Fruit fly (Drosophila melanogaster) whole organism, embryonic: ENCODE data around the gene CG34427.

ENCODE experiments used
- ATbp ChIP-seq: fragments of 200-800 bp; sonication (Bioruptor generic); optimal IDR thresholded peaks from 2 replicates; lab custom pipeline; 2017; ENCODE audit warnings: missing biosample characterization, mild to moderate bottlenecking, missing genetic modification characterization, missing genetic modification reagents
- CG10209 ChIP-seq: fragments of 200-800 bp; sonication (Bioruptor generic); optimal IDR thresholded peaks from 3 replicates; lab custom pipeline; 2017; ENCODE audit warnings: missing biosample characterization, mild to moderate bottlenecking, missing genetic modification characterization, missing genetic modification reagents
- CG11504 ChIP-seq: fragments of 200-800 bp; sonication (Bioruptor generic); optimal IDR thresholded peaks from 3 replicates; lab custom pipeline; 2019; ENCODE audit warnings: missing biosample characterization, mild to moderate bottlenecking, missing genetic modification characterization, moderate library complexity
- CG12071 ChIP-seq: fragments of 200-800 bp; sonication (Bioruptor generic); optimal IDR thresholded peaks from 3 replicates; lab custom pipeline; 2018; ENCODE audit warnings: missing biosample characterization, mild to moderate bottlenecking, missing genetic modification characterization
- CG12155 ChIP-seq: fragments of 200-800 bp; sonication (Bioruptor generic); optimal IDR thresholded peaks from 3 replicates; lab custom pipeline; 2016; ENCODE audit warnings: missing biosample characterization, missing genetic modification characterization
- CG15011 ChIP-seq: fragments of 200-800 bp; sonication (Bioruptor generic); optimal IDR thresholded peaks from 3 replicates; lab custom pipeline; 2018; ENCODE audit warnings: missing biosample characterization, mild to moderate bottlenecking, missing genetic modification characterization
- CG1529 ChIP-seq: fragments of 200-800 bp; sonication (Bioruptor generic); optimal IDR thresholded peaks from 3 replicates; lab custom pipeline; 2018; ENCODE audit warnings: missing biosample characterization, missing genetic modification characterization
- CG15479 ChIP-seq: fragments of 200-800 bp; sonication (Bioruptor generic); optimal IDR thresholded peaks from 3 replicates; lab custom pipeline; 2019; ENCODE audit warnings: missing biosample characterization, mild to moderate bottlenecking, missing genetic modification characterization, moderate library complexity
- CG17328 ChIP-seq: fragments of 200-800 bp; sonication (Bioruptor generic); IDR thresholded peaks from 2 replicates; pipeline ENCODE4 v1.3.6; 2022; ENCODE audit warnings: missing biosample characterization, missing genetic modification characterization
- CG17568 ChIP-seq: fragments of 200-800 bp; sonication (Bioruptor generic); optimal IDR thresholded peaks from 2 replicates; lab custom pipeline; 2018; ENCODE audit warnings: missing biosample characterization, mild to moderate bottlenecking, missing genetic modification characterization, moderate library complexity
- CG2120 ChIP-seq: fragments of 200-800 bp; sonication (Bioruptor generic); optimal IDR thresholded peaks from 3 replicates; lab custom pipeline; 2016; ENCODE audit warnings: missing biosample characterization, missing genetic modification characterization
- CG2712 ChIP-seq: fragments of 200-800 bp; optimal IDR thresholded peaks from 3 replicates; lab custom pipeline; 2019; ENCODE audit warnings: missing biosample characterization, mild to moderate bottlenecking, missing genetic modification characterization, moderate library complexity
- CG31441 ChIP-seq: fragments of 200-800 bp; sonication (Bioruptor generic); IDR thresholded peaks from 2 replicates; pipeline ENCODE4 v1.3.6; 2022; ENCODE audit warnings: missing biosample characterization, missing genetic modification characterization
- CG32772 ChIP-seq: fragments of 200-800 bp; sonication (Bioruptor generic); IDR thresholded peaks from 2 replicates; pipeline ENCODE4 v1.3.6; 2022; ENCODE audit warnings: missing biosample characterization, missing genetic modification characterization
- CG33213 ChIP-seq: fragments of 200-800 bp; sonication (Bioruptor generic); optimal IDR thresholded peaks from 3 replicates; lab custom pipeline; 2016; ENCODE audit warnings: missing biosample characterization, missing genetic modification characterization
- CG5180 ChIP-seq: fragments of 200-800 bp; sonication (Bioruptor generic); optimal IDR thresholded peaks from 3 replicates; lab custom pipeline; 2017; ENCODE audit warnings: missing biosample characterization, missing genetic modification characterization, mild to moderate bottlenecking, moderate library complexity, missing genetic modification reagents
- CG6254 ChIP-seq: fragments of 200-800 bp; sonication (Bioruptor generic); optimal IDR thresholded peaks from 3 replicates; lab custom pipeline; 2017; ENCODE audit warnings: mild to moderate bottlenecking, missing biosample characterization, missing genetic modification reagents, missing genetic modification characterization
- CG7357 ChIP-seq: fragments of 200-800 bp; sonication (Bioruptor generic); IDR thresholded peaks from 3 replicates; pipeline ENCODE4 v1.3.6; 2022; ENCODE audit warnings: missing biosample characterization, missing genetic modification characterization
- CG7372 ChIP-seq: fragments of 200-800 bp; sonication (Bioruptor generic); IDR thresholded peaks from 2 replicates; pipeline ENCODE4 v1.3.6; 2022; ENCODE audit warnings: missing biosample characterization, missing genetic modification characterization
- CG7786 ChIP-seq: fragments of 200-800 bp; sonication (Bioruptor generic); optimal IDR thresholded peaks from 2 replicates; lab custom pipeline; 2016; ENCODE audit warnings: missing biosample characterization, missing genetic modification characterization
- Camta ChIP-seq: fragments of 200-800 bp; sonication (Bioruptor generic); optimal IDR thresholded peaks from 2 replicates; lab custom pipeline; 2016; ENCODE audit warnings: missing biosample characterization, missing genetic modification characterization
- D ChIP-seq, 2 experiments: fragments of 200-800 bp in 1 of 2; fragments of >200 bp in 1 of 2; sonication (Bioruptor generic) in 1 of 2; optimal IDR thresholded peaks; 2 replicates in 1 of 2; 3 replicates in 1 of 2; lab custom pipeline; 2017; ENCODE audit warnings: mild to moderate bottlenecking in 1 of 2, missing biosample characterization in 1 of 2, missing genetic modification characterization in 1 of 2, missing genetic modification reagents in 1 of 2
- Dek ChIP-seq: fragments of 200-800 bp; sonication (Bioruptor generic); optimal IDR thresholded peaks from 3 replicates; lab custom pipeline; 2019; ENCODE audit warnings: missing biosample characterization, mild to moderate bottlenecking, missing genetic modification characterization, moderate library complexity
- Ets65A ChIP-seq: fragments of 200-800 bp; sonication (Bioruptor generic); peaks from one replicate; lab custom pipeline; 2016; ENCODE audit warnings: missing biosample characterization, missing genetic modification characterization
- HLH3B ChIP-seq: fragments of 200-800 bp; sonication (Bioruptor generic); IDR thresholded peaks from 2 replicates; pipeline ENCODE4 v1.3.6; 2022; ENCODE audit warnings: missing biosample characterization, missing genetic modification characterization
- Hmr ChIP-seq: fragments of 200-800 bp; sonication (Bioruptor generic); optimal IDR thresholded peaks from 3 replicates; lab custom pipeline; 2017; ENCODE audit warnings: mild to moderate bottlenecking, missing biosample characterization, missing genetic modification reagents, missing genetic modification characterization
- Lpt ChIP-seq: fragments of >200 bp; optimal IDR thresholded peaks from 2 replicates; lab custom pipeline; 2018; ENCODE audit warnings: missing biosample characterization, missing genetic modification characterization
- MBD-R2 ChIP-seq: fragments of 200-800 bp; sonication (Bioruptor generic); IDR thresholded peaks from 2 replicates; pipeline ENCODE4 v1.3.6; 2022; ENCODE audit warnings: missing biosample characterization, missing genetic modification characterization
- Meics ChIP-seq: fragments of 200-800 bp; sonication (Bioruptor generic); optimal IDR thresholded peaks from 2 replicates; lab custom pipeline; 2017; ENCODE audit warnings: missing biosample characterization, mild to moderate bottlenecking, missing genetic modification characterization
- Stat92E ChIP-seq, 3 experiments: fragments of >200 bp in 2 of 3; fragments of 200-800 bp in 1 of 3; sonication (Bioruptor generic) in 1 of 3; optimal IDR thresholded peaks; 2 replicates each; lab custom pipeline; 2017 to 2019; ENCODE audit warnings: missing biosample characterization in 3 of 3, missing genetic modification characterization in 3 of 3, mild to moderate bottlenecking in 1 of 3, moderate library complexity in 1 of 3
- Xrp1 ChIP-seq: fragments of 200-800 bp; sonication (Bioruptor generic); IDR thresholded peaks from 2 replicates; pipeline ENCODE4 v1.3.6; 2022; ENCODE audit warnings: missing biosample characterization, missing genetic modification characterization
- az2 ChIP-seq: fragments of 200-800 bp; sonication (Bioruptor generic); optimal IDR thresholded peaks from 3 replicates; lab custom pipeline; 2016; ENCODE audit warnings: missing biosample characterization, missing genetic modification characterization
- caup ChIP-seq: fragments of 200-800 bp; sonication (Bioruptor generic); optimal IDR thresholded peaks from 3 replicates; lab custom pipeline; 2017; ENCODE audit warnings: missing biosample characterization, mild to moderate bottlenecking, missing genetic modification characterization, moderate library complexity; ENCODE audit not compliant: severe bottlenecking
- chinmo ChIP-seq: fragments of 200-800 bp; sonication (Bioruptor generic); IDR thresholded peaks from 4 replicates; pipeline ENCODE4 v1.3.6; 2022; ENCODE audit warnings: missing biosample characterization, missing genetic modification characterization; ENCODE audit not compliant: partially characterized antibody
- ci ChIP-seq: fragments of 200-800 bp; sonication (Bioruptor generic); IDR thresholded peaks from 3 replicates; pipeline ENCODE4 v1.3.6; 2022; ENCODE audit warnings: missing biosample characterization, missing genetic modification characterization
- dpn ChIP-seq, 2 experiments: fragments of 200-800 bp; sonication (Bioruptor generic); optimal IDR thresholded peaks; 3 replicates each; lab custom pipeline; 2016; ENCODE audit warnings: missing biosample characterization in 2 of 2, missing genetic modification characterization in 2 of 2
- fd3F ChIP-seq: fragments of 200-800 bp; sonication (Bioruptor generic); optimal IDR thresholded peaks from 2 replicates; lab custom pipeline; 2018; ENCODE audit warnings: missing biosample characterization, mild to moderate bottlenecking, missing genetic modification characterization, moderate library complexity
- gsb ChIP-seq: fragments of 200-800 bp; sonication (Bioruptor generic); IDR thresholded peaks from 2 replicates; pipeline ENCODE4 v1.3.6; 2022; ENCODE audit warnings: missing biosample characterization, missing genetic modification characterization
- gsb-n ChIP-seq: fragments of 200-800 bp; sonication (Bioruptor generic); optimal IDR thresholded peaks from 3 replicates; lab custom pipeline; 2018; ENCODE audit warnings: missing biosample characterization, mild to moderate bottlenecking, missing genetic modification characterization
- hkb ChIP-seq, 2 experiments: fragments of 200-800 bp in 1 of 2; fragments of >200 bp in 1 of 2; sonication (Bioruptor generic) in 1 of 2; IDR thresholded peaks in 1 of 2; optimal IDR thresholded peaks in 1 of 2; 2 replicates each; pipeline versions ENCODE4 v1.3.6 to Lab custom; 2017 to 2022; ENCODE audit warnings: missing biosample characterization in 1 of 2, missing genetic modification characterization in 1 of 2
- lola ChIP-seq, 3 experiments: fragments of >200 bp in 2 of 3; fragments of 200-800 bp in 1 of 3; sonication (Bioruptor generic) in 1 of 3; optimal IDR thresholded peaks; 2 replicates each; lab custom pipeline; 2017 to 2019; ENCODE audit warnings: missing biosample characterization in 3 of 3, missing genetic modification characterization in 3 of 3, mild to moderate bottlenecking in 1 of 3, moderate library complexity in 1 of 3
- mld ChIP-seq: fragments of 200-800 bp; sonication (Bioruptor generic); IDR thresholded peaks from 3 replicates; pipeline ENCODE4 v1.3.6; 2022; ENCODE audit warnings: missing biosample characterization, missing genetic modification characterization; ENCODE audit not compliant: partially characterized antibody
- repo ChIP-seq: fragments of 200-800 bp; sonication (Bioruptor generic); optimal IDR thresholded peaks from 2 replicates; lab custom pipeline; 2016; ENCODE audit warnings: missing biosample characterization, missing genetic modification characterization
- slp2 ChIP-seq: fragments of 200-800 bp; sonication (Bioruptor generic); optimal IDR thresholded peaks from 2 replicates; lab custom pipeline; 2016; ENCODE audit warnings: missing biosample characterization, missing genetic modification characterization
- sqz ChIP-seq: fragments of 200-800 bp; sonication (Bioruptor generic); optimal IDR thresholded peaks from 3 replicates; lab custom pipeline; 2018; ENCODE audit warnings: missing biosample characterization, mild to moderate bottlenecking, missing genetic modification characterization
- tap ChIP-seq: fragments of 200-800 bp; optimal IDR thresholded peaks from 3 replicates; lab custom pipeline; 2019; ENCODE audit warnings: missing biosample characterization, mild to moderate bottlenecking, missing genetic modification characterization, moderate library complexity
- tll ChIP-seq, 2 experiments: fragments of 200-800 bp in 1 of 2; fragments of >200 bp in 1 of 2; sonication (Bioruptor generic) in 1 of 2; optimal IDR thresholded peaks; 2 replicates each; lab custom pipeline; 2017 to 2019; ENCODE audit warnings: missing biosample characterization in 2 of 2, missing genetic modification characterization in 2 of 2, mild to moderate bottlenecking in 1 of 2, moderate library complexity in 1 of 2
- twi ChIP-seq: fragments of 200-800 bp; optimal IDR thresholded peaks from 2 replicates; lab custom pipeline; 2019; ENCODE audit warnings: missing biosample characterization, mild to moderate bottlenecking, missing genetic modification characterization, moderate library complexity
- vvl ChIP-seq: fragments of 200-800 bp; sonication (Bioruptor generic); IDR thresholded peaks from 2 replicates; pipeline ENCODE4 v1.3.6; 2022; ENCODE audit warnings: missing biosample characterization, missing genetic modification characterization

The CG34427 gene

dm6 chr3L:8834886-8835285, 30.3 kb downstream of the CG34427 start (continued):
- TF ChIP-seq CG7357 (GFP tag; lab: Robert Waterston, UW) (0 out of 3 replicates have a peak, but pooled peaks have one; percentile 10), gsb-n (tag; lab: Kevin White, UChicago) (peak; percentile 2), CG17328 (0 out of 2 replicates have a peak, but pooled peaks have one; percentile 18), az2 (no peak), CG33213 (peak; percentile 25), CG10209 (GFP tag; lab: Kevin White, UChicago) (peak; percentile 41), dpn (GFP tag; optimal IDR thresholded peaks at IDR 0.05; lab: Kevin White, UChicago) (peak in 1 of 2 experiments; percentile 9), ATbp (GFP tag; lab: Kevin White, UChicago) (peak; percentile 66), CG6254 (GFP tag; lab: Kevin White, UChicago) (peak; percentile 15), lola (GFP tag; optimal IDR thresholded peaks at IDR 0.05; lab: Kevin White, UChicago) (peak in 1 of 3 experiments; percentile 14), CG15479 (peak; percentile 68), tll (GFP tag; optimal IDR thresholded peaks at IDR 0.05; lab: Kevin White, UChicago) (peak in 1 of 2 experiments; percentile 23), CG2120 (no peak), CG15011 (GFP tag; lab: Kevin White, UChicago) (peak; percentile 36), Xrp1 (peak; percentile 46), HLH3B (GFP tag; lab: Robert Waterston, UW) (0 out of 2 replicates have a peak, but pooled peaks have one; percentile 4), Meics (GFP tag; lab: Kevin White, UChicago) (peak; percentile 24), repo (no peak), Hmr (GFP tag; lab: Kevin White, UChicago) (peak; percentile 46), gsb (GFP tag; lab: Robert Waterston, UW) (no peak), fd3F (GFP tag; lab: Kevin White, UChicago) (no peak), Ets65A (GFP tag; lab: Kevin White, UChicago) (no peak), CG32772 (GFP tag; lab: Robert Waterston, UW) (no peak), CG17568 (GFP tag; lab: Kevin White, UChicago) (peak; percentile 12), caup (GFP tag; lab: Kevin White, UChicago) (peak; percentile 46), CG2712 (tag; lab: Kevin White, UChicago) (peak; percentile 33), Stat92E (GFP tag; optimal IDR thresholded peaks at IDR 0.05; lab: Kevin White, UChicago) (no peak), Lpt (GFP tag; lab: Kevin White, UChicago) (no peak), tap (tag; lab: Kevin White, UChicago) (peak; percentile 5), twi (tag; lab: Kevin White, UChicago) (peak; percentile 21), ci (GFP tag; lab: Robert Waterston, UW) (peak; percentile 73; the same call in 1 of the 3 replicates), CG31441 (0 out of 2 replicates have a peak, but pooled peaks have one; percentile 29), Camta (peak; percentile 38), CG12071 (GFP tag; lab: Kevin White, UChicago) (peak; percentile 73), D (optimal IDR thresholded peaks at IDR 0.05; lab: Kevin White, UChicago) (no peak), D (GFP tag; optimal IDR thresholded peaks at IDR 0.05; lab: Kevin White, UChicago) (peak; percentile 28), hkb (optimal IDR thresholded peaks at IDR 0.05; lab: Kevin White, UChicago) (no peak), hkb (GFP tag; IDR thresholded peaks at IDR 0.05; lab: Robert Waterston, UW) (peak; percentile 45; the same call in 1 of the 2 replicates)

dm6 chr3L:8835441-8835840, 30.9 kb downstream of the CG34427 start:
- TF ChIP-seq CG1529 (GFP tag; lab: Kevin White, UChicago) (no peak), CG17328 (no peak), CG5180 (no peak), chinmo (GFP tag; lab: Robert Waterston, UW) (peak; percentile 69; the same call in 2 of the 4 replicates), vvl (GFP tag; lab: Robert Waterston, UW) (0 out of 2 replicates have a peak, but pooled peaks have one; percentile 20), CG11504 (tag; lab: Kevin White, UChicago) (no peak), sqz (GFP tag; lab: Kevin White, UChicago) (no peak), CG12155 (GFP tag; lab: Kevin White, UChicago) (no peak), CG7372 (GFP tag; lab: Robert Waterston, UW) (no peak), mld (no peak), MBD-R2 (GFP tag; lab: Robert Waterston, UW) (no peak), CG7786 (GFP tag; lab: Kevin White, UChicago) (no peak), slp2 (GFP tag; lab: Kevin White, UChicago) (no peak), Dek (tag; lab: Kevin White, UChicago) (no peak)
